Fruit fly (Drosophila melanogaster) whole organism, wandering third instar larva: ENCODE measurements around the gene sol.

ENCODE experiments used
- CG9705 ChIP-seq: fragments of 200-800 bp; sonication (Bioruptor generic); optimal IDR thresholded peaks from 2 replicates; lab custom pipeline; 2018; ENCODE audit warnings: missing biosample characterization, mild to moderate bottlenecking, missing genetic modification characterization
- HLH106 ChIP-seq: fragments of 200-800 bp; optimal IDR thresholded peaks from 3 replicates; lab custom pipeline; 2019; ENCODE audit warnings: missing biosample characterization, mild to moderate bottlenecking, missing genetic modification characterization, moderate library complexity
- Hr78 ChIP-seq: fragments of >200 bp; optimal IDR thresholded peaks from 2 replicates; lab custom pipeline; 2017; ENCODE audit warnings: missing biosample characterization, missing genetic modification characterization
- Hr83 ChIP-seq: fragments of 200-300 bp; sonication (Bioruptor generic); optimal IDR thresholded peaks from 2 replicates; lab custom pipeline; 2016; ENCODE audit warnings: missing biosample characterization, mild to moderate bottlenecking, missing genetic modification characterization, moderate library complexity; ENCODE audit not compliant: poor library complexity, severe bottlenecking
- Jra ChIP-seq: sonication (Bioruptor generic); optimal IDR thresholded peaks from 2 replicates; lab custom pipeline; 2016; ENCODE audit warnings: missing biosample characterization, missing genetic modification characterization
- OdsH ChIP-seq: fragments of 200-800 bp; sonication (Bioruptor generic); optimal IDR thresholded peaks from 2 replicates; lab custom pipeline; 2016; ENCODE audit warnings: missing biosample characterization, mild to moderate bottlenecking, missing genetic modification characterization
- Sp1 ChIP-seq: fragments of 200-800 bp; sonication (Bioruptor generic); optimal IDR thresholded peaks from 3 replicates; lab custom pipeline; 2019; ENCODE audit warnings: missing biosample characterization, mild to moderate bottlenecking, missing genetic modification characterization, moderate library complexity
- Vsx2 ChIP-seq: fragments of 200-300, 225-300 bp; sonication (Bioruptor generic); optimal IDR thresholded peaks from 2 replicates; lab custom pipeline; 2018; ENCODE audit warnings: missing biosample characterization, missing genetic modification characterization; ENCODE audit not compliant: partially characterized antibody
- fru ChIP-seq: fragments of 200-800 bp; sonication (Bioruptor generic); optimal IDR thresholded peaks from 3 replicates; lab custom pipeline; 2016; ENCODE audit warnings: missing biosample characterization, mild to moderate bottlenecking, missing genetic modification characterization
- pan ChIP-seq: fragments of >200 bp; optimal IDR thresholded peaks from 2 replicates; lab custom pipeline; 2017
- psq ChIP-seq: fragments of 200-800 bp; sonication (Bioruptor generic); optimal IDR thresholded peaks from 3 replicates; lab custom pipeline; 2017; ENCODE audit warnings: missing biosample characterization, mild to moderate bottlenecking, missing genetic modification characterization, moderate library complexity

dm6 chrX:21339476-21339931 is 10.6 kb upstream of the sol start, which contains the start of the genes tty and fliI:
- TF ChIP-seq psq (GFP tag; lab: Kevin White, UChicago) (peak; percentile 67), HLH106 (tag; lab: Kevin White, UChicago) (peak; percentile 78), CG9705 (GFP tag; lab: Kevin White, UChicago) (peak; percentile 60), Jra (GFP tag; lab: Kevin White, UChicago) (peak; percentile 59), Sp1 (peak; percentile 86), Hr83 (GFP tag; lab: Kevin White, UChicago) (peak; percentile 89), Vsx2 (no peak), pan (no peak), fru (GFP tag; lab: Kevin White, UChicago) (peak; percentile 83), Hr78 (GFP tag; lab: Kevin White, UChicago) (no peak), OdsH (GFP tag; lab: Kevin White, UChicago) (peak; percentile 72)
